Worm (Caenorhabditis elegans): ENCODE data around the gene T13C2.2.

Gene T13C2.2

ce11 chrII:6823233-6823632, 31.2 kb downstream of the T13C2.2 start:
- TF ChIP-seq ZK546.5 (tag; optimal IDR thresholded peaks at IDR 0.05) (no peak), crh-2 (tag; optimal IDR thresholded peaks at IDR 0.05) (peak; percentile 53), unc-62 (GFP tag; optimal IDR thresholded peaks at IDR 0.05) (peak; percentile 92), skn-1 (tag; optimal IDR thresholded peaks at IDR 0.05) (no peak), ceh-16 (tag; optimal IDR thresholded peaks at IDR 0.05) (peak; percentile 72), mdl-1 (tag; optimal IDR thresholded peaks at IDR 0.05) (peak in 1 of 2 experiments; percentile 29), aly-2 (tag; optimal IDR thresholded peaks at IDR 0.05) (no peak), nhr-129 (tag; optimal IDR thresholded peaks at IDR 0.05) (peak; percentile 63), nhr-77 (tag; optimal IDR thresholded peaks at IDR 0.05) (no peak), mbf-1 (tag; optimal IDR thresholded peaks at IDR 0.05) (no peak), fos-1 (tag; optimal IDR thresholded peaks at IDR 0.05) (no peak), snpc-4 (tag; optimal IDR thresholded peaks at IDR 0.05) (peak; percentile 31), sma-9 (GFP tag; optimal IDR thresholded peaks at IDR 0.05) (peak; percentile 78), sma-9 (tag; optimal IDR thresholded peaks at IDR 0.05) (no peak), nhr-21 (tag; optimal IDR thresholded peaks at IDR 0.05) (no peak), C34F6.9 (tag; optimal IDR thresholded peaks at IDR 0.05) (peak; percentile 31), sem-4 (tag; optimal IDR thresholded peaks at IDR 0.05) (peak; percentile 88), zag-1 (tag; optimal IDR thresholded peaks at IDR 0.05) (peak; percentile 22), F13H6.1 (tag; optimal IDR thresholded peaks at IDR 0.05) (peak; percentile 68), Y55F3AM.14 (GFP tag; optimal IDR thresholded peaks at IDR 0.05) (peak; percentile 8), nhr-25 (tag; optimal IDR thresholded peaks at IDR 0.05) (peak; percentile 80), ztf-4 (tag; optimal IDR thresholded peaks at IDR 0.05) (peak; percentile 23), lin-39 (tag; optimal IDR thresholded peaks at IDR 0.05) (peak; percentile 46), lin-11 (tag; optimal IDR thresholded peaks at IDR 0.05) (no peak), peb-1 (tag; optimal IDR thresholded peaks at IDR 0.05) (no peak), lin-13 (GFP tag; optimal IDR thresholded peaks at IDR 0.05) (no peak), lsy-2 (tag; optimal IDR thresholded peaks at IDR 0.05) (peak in 1 of 2 experiments; percentile 53), R02D3.7 (tag; optimal IDR thresholded peaks at IDR 0.05) (no peak), mab-5 (tag; optimal IDR thresholded peaks at IDR 0.05) (peak; percentile 92)

DNA sequence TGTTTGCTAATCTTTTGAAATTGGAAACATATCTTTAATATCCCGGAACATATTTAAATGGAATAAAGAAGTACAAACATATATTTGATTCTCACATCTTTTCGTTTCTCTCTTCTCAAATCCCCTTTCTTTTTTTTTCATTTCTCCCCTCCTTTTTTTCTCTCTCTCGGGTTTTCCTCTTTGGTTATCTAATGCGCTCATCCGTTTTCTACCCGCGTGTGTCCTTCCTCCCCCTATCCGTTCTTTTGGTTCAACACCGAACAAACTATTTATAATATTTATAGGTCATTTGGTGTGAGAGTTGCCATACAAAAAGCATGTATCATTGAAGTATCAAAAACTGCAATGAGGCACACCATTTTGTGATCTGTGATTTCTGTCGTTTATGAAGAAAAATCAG, 31.9 kb downstream of the T13C2.2 start:
- TF ChIP-seq nhr-10 (tag; optimal IDR thresholded peaks at IDR 0.05) (no peak), sem-4 (tag; optimal IDR thresholded peaks at IDR 0.05) (peak; percentile 65), nhr-129 (tag; optimal IDR thresholded peaks at IDR 0.05) (peak; percentile 12), ztf-4 (tag; optimal IDR thresholded peaks at IDR 0.05) (no peak), F13H6.1 (tag; optimal IDR thresholded peaks at IDR 0.05) (peak; percentile 75), lin-39 (tag; optimal IDR thresholded peaks at IDR 0.05) (no peak), lsy-2 (tag; optimal IDR thresholded peaks at IDR 0.05) (peak in 1 of 2 experiments; percentile 55), unc-62 (GFP tag; optimal IDR thresholded peaks at IDR 0.05) (no peak), mbf-1 (tag; optimal IDR thresholded peaks at IDR 0.05) (no peak), unc-55 (GFP tag; optimal IDR thresholded peaks at IDR 0.05) (peak; percentile 68), nhr-6 (tag; optimal IDR thresholded peaks at IDR 0.05) (peak; percentile 33), blmp-1 (tag; optimal IDR thresholded peaks at IDR 0.05; ENCODE audit: insufficient read depth) (peak; percentile 18), elt-3 (tag; optimal IDR thresholded peaks at IDR 0.05) (no peak), egl-27 (tag; optimal IDR thresholded peaks at IDR 0.05) (peak; percentile 60), fos-1 (tag; optimal IDR thresholded peaks at IDR 0.05) (peak; percentile 31), sma-3 (GFP tag; optimal IDR thresholded peaks at IDR 0.05) (peak; percentile 12), nhr-11 (tag; optimal IDR thresholded peaks at IDR 0.05) (no peak), ceh-16 (tag; optimal IDR thresholded peaks at IDR 0.05) (peak; percentile 0), snpc-4 (tag; optimal IDR thresholded peaks at IDR 0.05) (no peak), sma-9 (GFP tag; optimal IDR thresholded peaks at IDR 0.05) (peak; percentile 82), sma-9 (tag; optimal IDR thresholded peaks at IDR 0.05) (no peak), mdl-1 (tag; optimal IDR thresholded peaks at IDR 0.05) (peak in 1 of 2 experiments; percentile 14), zag-1 (tag; optimal IDR thresholded peaks at IDR 0.05) (no peak), nhr-25 (tag; optimal IDR thresholded peaks at IDR 0.05) (peak; percentile 52), C34F6.9 (tag; optimal IDR thresholded peaks at IDR 0.05) (peak; percentile 64), Y55F3AM.14 (GFP tag; optimal IDR thresholded peaks at IDR 0.05) (no peak), mab-5 (tag; optimal IDR thresholded peaks at IDR 0.05) (peak; percentile 45)

DNA sequence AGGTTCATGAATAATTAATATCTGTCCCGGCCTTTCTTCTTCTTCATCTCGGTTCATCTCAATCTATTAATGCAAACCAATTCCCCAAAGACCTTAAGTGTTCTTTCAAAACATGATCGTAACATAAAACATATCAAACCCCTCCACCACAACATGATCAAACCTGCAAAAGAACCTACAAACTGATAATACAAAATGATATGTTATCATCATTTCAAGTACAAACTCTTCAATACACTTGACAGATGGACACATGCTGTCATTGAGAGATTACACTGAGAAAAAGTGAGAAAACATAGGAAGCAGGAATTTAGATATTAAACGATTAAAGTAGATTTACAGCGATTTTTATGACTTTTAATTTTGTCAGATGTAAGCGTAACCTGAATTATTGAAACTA, 32.5 kb downstream of the T13C2.2 start:
- TF ChIP-seq F13H6.1 (tag; optimal IDR thresholded peaks at IDR 0.05) = peak; percentile 32
- TF ChIP-seq ztf-1 (GFP tag; conservative IDR thresholded peaks at IDR 0.05) = no peak
- TF ChIP-seq sem-4 (tag; optimal IDR thresholded peaks at IDR 0.05) = no peak
- no peak for TF ChIP-seq nhr-23 (tag; optimal IDR thresholded peaks at IDR 0.05)
- TF ChIP-seq gmeb-1 (tag; optimal IDR thresholded peaks at IDR 0.05) = no peak
- no peak for TF ChIP-seq unc-39 (tag; optimal IDR thresholded peaks at IDR 0.05)
- no peak for TF ChIP-seq alr-1 (tag; optimal IDR thresholded peaks at IDR 0.05)
- no peak for TF ChIP-seq mab-5 (tag; optimal IDR thresholded peaks at IDR 0.05)
- peak; percentile 14 for TF ChIP-seq nhr-129 (tag; optimal IDR thresholded peaks at IDR 0.05)
- no peak for TF ChIP-seq dmd-4 (tag; optimal IDR thresholded peaks at IDR 0.05)
- peak; percentile 92 for TF ChIP-seq fos-1 (tag; optimal IDR thresholded peaks at IDR 0.05)
- no peak for TF ChIP-seq unc-55 (GFP tag; optimal IDR thresholded peaks at IDR 0.05)
- TF ChIP-seq snpc-4 (tag; optimal IDR thresholded peaks at IDR 0.05) = no peak
- no peak for TF ChIP-seq crh-2 (tag; optimal IDR thresholded peaks at IDR 0.05)
- TF ChIP-seq nhr-25 (tag; optimal IDR thresholded peaks at IDR 0.05) = no peak
- no peak for TF ChIP-seq lin-11 (tag; optimal IDR thresholded peaks at IDR 0.05)
- TF ChIP-seq lin-13 (GFP tag; optimal IDR thresholded peaks at IDR 0.05) = no peak
- peak; percentile 11 for TF ChIP-seq C34F6.9 (tag; optimal IDR thresholded peaks at IDR 0.05)
- TF ChIP-seq mdl-1 (tag; optimal IDR thresholded peaks at IDR 0.05) = peak in 1 of 2 experiments; percentile 15
- TF ChIP-seq elt-1 (tag; optimal IDR thresholded peaks at IDR 0.05) = no peak
- no peak for TF ChIP-seq zag-1 (tag; optimal IDR thresholded peaks at IDR 0.05)
- TF ChIP-seq nhr-6 (tag; optimal IDR thresholded peaks at IDR 0.05) = no peak
- no peak for TF ChIP-seq elt-3 (tag; optimal IDR thresholded peaks at IDR 0.05)
- no peak for TF ChIP-seq nhr-11 (tag; optimal IDR thresholded peaks at IDR 0.05)
- TF ChIP-seq sma-3 (GFP tag; optimal IDR thresholded peaks at IDR 0.05) = no peak
- peak; percentile 82 for TF ChIP-seq sma-9 (GFP tag; optimal IDR thresholded peaks at IDR 0.05)
- TF ChIP-seq sma-9 (tag; optimal IDR thresholded peaks at IDR 0.05) = no peak
- no peak for TF ChIP-seq nhr-237 (tag; optimal IDR thresholded peaks at IDR 0.05)
- no peak for TF ChIP-seq ceh-82 (tag; optimal IDR thresholded peaks at IDR 0.05)
- TF ChIP-seq nhr-21 (tag; optimal IDR thresholded peaks at IDR 0.05) = peak; percentile 33

Data from whole organism, L2 larva.